Worm (Caenorhabditis elegans) whole organism, midembryonic: ENCODE results near the gene prp-3.

ENCODE experiments used
- T22C8.4 ChIP-seq: fragments of 200-800 bp; sonication (Bioruptor generic); IDR thresholded peaks from 2 replicates; pipeline ENCODE4 v1.3.6; 2022; ENCODE audit warnings: missing genetic modification characterization, missing compliant biosample characterization
- cog-1 ChIP-seq: sonication (generic microtip); optimal IDR thresholded peaks from 2 replicates; lab custom pipeline; 2016; ENCODE audit warnings: missing genetic modification characterization, missing compliant biosample characterization
- flt-1 ChIP-seq: fragments of 200-800 bp; sonication (Bioruptor generic); IDR thresholded peaks from 2 replicates; pipeline ENCODE4 v1.3.6; 2022; ENCODE audit warnings: missing genetic modification characterization, missing compliant biosample characterization
- tab-1 ChIP-seq: fragments of 200-800 bp; sonication (Bioruptor generic); IDR thresholded peaks from 2 replicates; pipeline ENCODE4 v1.3.6; 2022; ENCODE audit warnings: missing genetic modification characterization, missing compliant biosample characterization
- ztf-23 ChIP-seq: fragments of 200-800 bp; sonication (Bioruptor generic); IDR thresholded peaks from 2 replicates; pipeline ENCODE4 v1.3.6; 2022; ENCODE audit warnings: missing genetic modification reagents, missing genetic modification characterization, missing compliant biosample characterization
- ztf-29 ChIP-seq: fragments of 200-800 bp; sonication (Bioruptor generic); IDR thresholded peaks from 2 replicates; pipeline ENCODE4 v1.3.6; 2022; ENCODE audit warnings: missing genetic modification reagents, missing genetic modification characterization, missing compliant biosample characterization

ce11 chrIII:10421680-10422079, 6.1 kb downstream of the prp-3 start:
- TF ChIP-seq flt-1 (GFP tag; lab: Robert Waterston, UW) = no peak
- no peak for TF ChIP-seq ztf-29 (GFP tag; lab: Robert Waterston, UW)
- TF ChIP-seq T22C8.4 = no peak
- no peak for TF ChIP-seq ztf-23 (GFP tag; lab: Robert Waterston, UW)
- TF ChIP-seq tab-1 (GFP tag; lab: Robert Waterston, UW) = no peak
- no peak for TF ChIP-seq cog-1
